Fruit fly (Drosophila melanogaster) whole organism, wandering third instar larva: ENCODE measurements around the gene Ack.

ENCODE experiments used
- Abd-B ChIP-seq: fragments of >200 bp; optimal IDR thresholded peaks from 2 replicates; lab custom pipeline; 2017; ENCODE audit warnings: missing biosample characterization, missing genetic modification characterization
- GATAd ChIP-seq: sonication (Bioruptor generic); optimal IDR thresholded peaks from 2 replicates; lab custom pipeline; 2016; ENCODE audit warnings: missing biosample characterization, missing genetic modification characterization
- Hr83 ChIP-seq: fragments of 200-300 bp; sonication (Bioruptor generic); optimal IDR thresholded peaks from 2 replicates; lab custom pipeline; 2016; ENCODE audit warnings: missing biosample characterization, mild to moderate bottlenecking, missing genetic modification characterization, moderate library complexity; ENCODE audit not compliant: poor library complexity, severe bottlenecking
- psq ChIP-seq: fragments of 200-800 bp; sonication (Bioruptor generic); optimal IDR thresholded peaks from 3 replicates; lab custom pipeline; 2017; ENCODE audit warnings: missing biosample characterization, mild to moderate bottlenecking, missing genetic modification characterization, moderate library complexity
- usp ChIP-seq: fragments of >200 bp; optimal IDR thresholded peaks from 2 replicates; lab custom pipeline; 2017; ENCODE audit warnings: missing biosample characterization, missing genetic modification characterization

- TF ChIP-seq GATAd = no peak
- TF ChIP-seq Abd-B = no peak
- peak; percentile 10 for TF ChIP-seq psq (GFP tag; lab: Kevin White, UChicago)
- peak; percentile 31 for TF ChIP-seq Hr83 (GFP tag; lab: Kevin White, UChicago)
- TF ChIP-seq usp = no peak
These were observed 31.0 kb downstream of the Ack start, which contains the start of the genes Rop and Ras64B for dm6 chr3L:4138804-4139521.
